Fruit fly (Drosophila melanogaster) whole organism, embryonic: ENCODE results near the gene feo.

Experiments used
- Asciz ChIP-seq: fragments of 200-800 bp; sonication (Bioruptor generic); optimal IDR thresholded peaks from 2 replicates; lab custom pipeline; 2017; ENCODE audit warnings: missing biosample characterization, mild to moderate bottlenecking, missing genetic modification characterization, missing genetic modification reagents
- Bgb ChIP-seq: fragments of 200-800 bp; sonication (Bioruptor generic); IDR thresholded peaks from 2 replicates; pipeline ENCODE4 v1.3.6; 2022; ENCODE audit warnings: missing biosample characterization, missing genetic modification characterization; ENCODE audit not compliant: partially characterized antibody
- CG1233 ChIP-seq: fragments of 200-800 bp; sonication (Bioruptor generic); optimal IDR thresholded peaks from 4 replicates; lab custom pipeline; 2018; ENCODE audit warnings: missing biosample characterization, mild to moderate bottlenecking, missing genetic modification characterization
- CG13894 ChIP-seq: fragments of 200-800 bp; sonication (Bioruptor generic); optimal IDR thresholded peaks from 3 replicates; lab custom pipeline; 2018; ENCODE audit warnings: missing biosample characterization, mild to moderate bottlenecking, missing genetic modification characterization, moderate library complexity
- CG15269 ChIP-seq: fragments of 200-800 bp; sonication (Bioruptor generic); optimal IDR thresholded peaks from 2 replicates; lab custom pipeline; 2018; ENCODE audit warnings: missing biosample characterization, mild to moderate bottlenecking, missing genetic modification characterization, moderate library complexity
- CG15514 ChIP-seq: fragments of 200-800 bp; sonication (Bioruptor generic); optimal IDR thresholded peaks from 3 replicates; lab custom pipeline; 2017; ENCODE audit warnings: missing biosample characterization, missing genetic modification characterization, mild to moderate bottlenecking, moderate library complexity, missing genetic modification reagents
- CG1603 ChIP-seq: fragments of 200-800 bp; sonication (Bioruptor generic); optimal IDR thresholded peaks from 2 replicates; lab custom pipeline; 2019; ENCODE audit warnings: missing biosample characterization, mild to moderate bottlenecking, missing genetic modification characterization, moderate library complexity
- CG1647 ChIP-seq: fragments of 200-800 bp; sonication (Bioruptor generic); optimal IDR thresholded peaks from 3 replicates; lab custom pipeline; 2016; ENCODE audit warnings: missing biosample characterization, missing genetic modification characterization
- CG17385 ChIP-seq: fragments of 200-800 bp; sonication (Bioruptor generic); optimal IDR thresholded peaks from 3 replicates; lab custom pipeline; 2018; ENCODE audit warnings: missing biosample characterization, mild to moderate bottlenecking, missing genetic modification characterization
- CG1832 ChIP-seq: fragments of 200-800 bp; sonication (Bioruptor generic); optimal IDR thresholded peaks from 2 replicates; lab custom pipeline; 2017; ENCODE audit warnings: missing biosample characterization, mild to moderate bottlenecking, missing genetic modification characterization, inconsistent platforms
- CG2199 ChIP-seq: fragments of 200-800 bp; sonication (Bioruptor generic); IDR thresholded peaks from 3 replicates; pipeline ENCODE4 v1.3.6; 2022; ENCODE audit warnings: missing biosample characterization, missing genetic modification characterization
- CG34224 ChIP-seq: fragments of 200-800 bp; sonication (Bioruptor generic); IDR thresholded peaks from 3 replicates; pipeline ENCODE4 v1.3.6; 2022; ENCODE audit warnings: missing biosample characterization, missing genetic modification characterization; ENCODE audit not compliant: partially characterized antibody
- CG42726 ChIP-seq: fragments of 200-800 bp; sonication (Bioruptor generic); IDR thresholded peaks from 2 replicates; pipeline ENCODE4 v1.3.6; 2022; ENCODE audit warnings: missing biosample characterization, missing genetic modification characterization; ENCODE audit not compliant: partially characterized antibody
- CG6272 ChIP-seq: fragments of 200-800 bp; sonication (Bioruptor generic); IDR thresholded peaks from 2 replicates; pipeline ENCODE4 v1.3.6; 2022; ENCODE audit warnings: missing biosample characterization, missing genetic modification characterization
- CG6791 ChIP-seq: fragments of 200-800 bp; sonication (Bioruptor generic); IDR thresholded peaks from 3 replicates; pipeline ENCODE4 v1.3.6; 2022; ENCODE audit warnings: missing biosample characterization, missing genetic modification characterization; ENCODE audit not compliant: partially characterized antibody
- CG8290 ChIP-seq, 3 experiments: fragments of 200-800 bp; sonication (Bioruptor generic); optimal IDR thresholded peaks; 2 replicates each; lab custom pipeline; 2016 to 2019; ENCODE audit warnings: missing biosample characterization in 3 of 3, missing genetic modification characterization in 3 of 3, mild to moderate bottlenecking in 2 of 3, moderate library complexity in 1 of 3
- CG8478 ChIP-seq: fragments of >200 bp; optimal IDR thresholded peaks from 2 replicates; lab custom pipeline; 2018
- CHES-1-like ChIP-seq: fragments of 200-800 bp; sonication (Bioruptor generic); optimal IDR thresholded peaks from 2 replicates; lab custom pipeline; 2016; ENCODE audit warnings: missing biosample characterization, missing genetic modification characterization
- Camta ChIP-seq: fragments of 200-800 bp; sonication (Bioruptor generic); optimal IDR thresholded peaks from 2 replicates; lab custom pipeline; 2016; ENCODE audit warnings: missing biosample characterization, missing genetic modification characterization
- Deaf1 ChIP-seq: fragments of 200-800 bp; optimal IDR thresholded peaks from 3 replicates; lab custom pipeline; 2019; ENCODE audit warnings: missing biosample characterization, mild to moderate bottlenecking, missing genetic modification characterization, moderate library complexity
- Dp ChIP-seq: fragments of 200-800 bp; sonication (Bioruptor generic); optimal IDR thresholded peaks from 2 replicates; lab custom pipeline; 2018; ENCODE audit warnings: missing biosample characterization, mild to moderate bottlenecking, missing genetic modification characterization, moderate library complexity
- Hr3 ChIP-seq: fragments of 200-800 bp; sonication (Bioruptor generic); optimal IDR thresholded peaks from 3 replicates; lab custom pipeline; 2016; ENCODE audit warnings: missing biosample characterization, missing genetic modification characterization
- Med ChIP-seq: fragments of 200-800 bp; sonication (Bioruptor generic); peaks from one replicate; lab custom pipeline; 2016; ENCODE audit warnings: missing biosample characterization, missing genetic modification characterization, mild to moderate bottlenecking, inconsistent platforms, moderate library complexity
- Nf-YC ChIP-seq: fragments of 200-800 bp; optimal IDR thresholded peaks from 3 replicates; lab custom pipeline; 2019; ENCODE audit warnings: missing biosample characterization, mild to moderate bottlenecking, missing genetic modification characterization, moderate library complexity
- Trl ChIP-seq, 3 experiments: fragments of >200 bp in 2 of 3; fragments of 200-800 bp in 1 of 3; sonication (Bioruptor generic) in 1 of 3; optimal IDR thresholded peaks; 2 replicates in 1 of 3; 3 replicates in 2 of 3; lab custom pipeline; 2016 to 2017; ENCODE audit warnings: missing biosample characterization in 1 of 3, missing genetic modification characterization in 1 of 3
- amos ChIP-seq: fragments of 200-800 bp; sonication (Bioruptor generic); IDR thresholded peaks from 2 replicates; pipeline ENCODE4 v1.3.6; 2022; ENCODE audit warnings: missing biosample characterization, missing genetic modification characterization; ENCODE audit not compliant: partially characterized antibody
- ap ChIP-seq: fragments of 200-800 bp; sonication (Bioruptor generic); IDR thresholded peaks from 2 replicates; pipeline ENCODE4 v1.3.6; 2022; ENCODE audit warnings: missing biosample characterization, missing genetic modification characterization
- ara ChIP-seq: fragments of 200-800 bp; sonication (Bioruptor generic); IDR thresholded peaks from 2 replicates; pipeline ENCODE4 v1.3.6; 2022; ENCODE audit warnings: missing biosample characterization, missing genetic modification characterization
- br ChIP-seq: fragments of >200 bp; optimal IDR thresholded peaks from 2 replicates; lab custom pipeline; 2017
- cg ChIP-seq: fragments of 200-800 bp; sonication (Bioruptor generic); optimal IDR thresholded peaks from 3 replicates; lab custom pipeline; 2019; ENCODE audit warnings: missing biosample characterization, mild to moderate bottlenecking, missing genetic modification characterization, moderate library complexity
- chinmo ChIP-seq: fragments of 200-800 bp; sonication (Bioruptor generic); IDR thresholded peaks from 4 replicates; pipeline ENCODE4 v1.3.6; 2022; ENCODE audit warnings: missing biosample characterization, missing genetic modification characterization; ENCODE audit not compliant: partially characterized antibody
- chm ChIP-seq: fragments of 200-800 bp; sonication (Bioruptor generic); IDR thresholded peaks from 2 replicates; pipeline ENCODE4 v1.3.6; 2022; ENCODE audit warnings: missing biosample characterization, missing genetic modification characterization
- chn ChIP-seq: fragments of 200-800 bp; sonication (Bioruptor generic); optimal IDR thresholded peaks from 2 replicates; lab custom pipeline; 2016; ENCODE audit warnings: missing biosample characterization, missing genetic modification characterization
- crol ChIP-seq: fragments of 200-800 bp; sonication (Bioruptor generic); IDR thresholded peaks from 2 replicates; pipeline ENCODE4 v1.3.6; 2022; ENCODE audit warnings: missing biosample characterization, missing genetic modification characterization
- exex ChIP-seq: fragments of 200-800 bp; sonication (Bioruptor generic); optimal IDR thresholded peaks from 4 replicates; lab custom pipeline; 2018; ENCODE audit warnings: missing biosample characterization, mild to moderate bottlenecking, missing genetic modification characterization, moderate library complexity
- grau ChIP-seq: fragments of 200-800 bp; optimal IDR thresholded peaks from 3 replicates; lab custom pipeline; 2019; ENCODE audit warnings: missing biosample characterization, mild to moderate bottlenecking, missing genetic modification characterization, moderate library complexity
- kni ChIP-seq: fragments of 200-800 bp; sonication (Bioruptor generic); optimal IDR thresholded peaks from 3 replicates; lab custom pipeline; 2017; ENCODE audit warnings: mild to moderate bottlenecking, missing biosample characterization, missing genetic modification reagents, missing genetic modification characterization
- nerfin-2 ChIP-seq: fragments of 200-800 bp; sonication (Bioruptor generic); IDR thresholded peaks from 2 replicates; pipeline ENCODE4 v1.3.6; 2022; ENCODE audit warnings: missing biosample characterization, missing genetic modification characterization; ENCODE audit not compliant: partially characterized antibody
- phol ChIP-seq: fragments of 200-800 bp; sonication (Bioruptor generic); optimal IDR thresholded peaks from 3 replicates; lab custom pipeline; 2018; ENCODE audit warnings: missing biosample characterization, mild to moderate bottlenecking, missing genetic modification characterization, moderate library complexity
- pros ChIP-seq: fragments of 200-800 bp; sonication (Bioruptor generic); optimal IDR thresholded peaks from 3 replicates; lab custom pipeline; 2019; ENCODE audit warnings: missing biosample characterization, mild to moderate bottlenecking, missing genetic modification characterization, moderate library complexity
- row ChIP-seq: fragments of 200-800 bp; sonication (Bioruptor generic); IDR thresholded peaks from 3 replicates; pipeline ENCODE4 v1.3.6; 2022; ENCODE audit warnings: missing biosample characterization, missing genetic modification characterization
- slou ChIP-seq: fragments of 200-800 bp; sonication (Bioruptor generic); optimal IDR thresholded peaks from 3 replicates; lab custom pipeline; 2016; ENCODE audit warnings: missing biosample characterization, missing genetic modification characterization
- stwl ChIP-seq: fragments of 200-800 bp; sonication (Bioruptor generic); optimal IDR thresholded peaks from 3 replicates; lab custom pipeline; 2018; ENCODE audit warnings: missing biosample characterization, mild to moderate bottlenecking, missing genetic modification characterization, moderate library complexity
- z ChIP-seq: fragments of 200-800 bp; sonication (Bioruptor generic); IDR thresholded peaks from 3 replicates; pipeline ENCODE4 v1.3.6; 2022; ENCODE audit warnings: missing biosample characterization, missing genetic modification characterization
- zen2 ChIP-seq: fragments of 200-800 bp; sonication (Bioruptor generic); IDR thresholded peaks from 3 replicates; pipeline ENCODE4 v1.3.6; 2022; ENCODE audit warnings: missing biosample characterization, missing genetic modification characterization; ENCODE audit not compliant: partially characterized antibody

feo gene

dm6 chrX:10822096-10822495 lies 32.6 kb downstream of the feo start (continued):
- TF ChIP-seq Dp (GFP tag; lab: Kevin White, UChicago), result no peak
- TF ChIP-seq CG1233 (GFP tag; lab: Kevin White, UChicago), result no peak
- peak; percentile 20 for TF ChIP-seq stwl (tag; lab: Kevin White, UChicago)
- TF ChIP-seq CG34224 (GFP tag; lab: Robert Waterston, UW), result no peak
- no peak for TF ChIP-seq CG6272 (GFP tag; lab: Robert Waterston, UW)
- TF ChIP-seq, all 482 proteins: peak for 14

- peak; percentile 21; the same call in 1 of the 3 replicates for TF ChIP-seq row (GFP tag; lab: Robert Waterston, UW)
- TF ChIP-seq grau (tag; lab: Kevin White, UChicago), result peak; percentile 83
- TF ChIP-seq CG17385 (GFP tag; lab: Kevin White, UChicago), result peak; percentile 40
- TF ChIP-seq Med (GFP tag; lab: Kevin White, UChicago), result peak; percentile 12
- no peak for TF ChIP-seq br (lab: Kevin White, UChicago)
- TF ChIP-seq crol (GFP tag; lab: Robert Waterston, UW), result peak; percentile 76
- TF ChIP-seq, all 482 proteins: peak for 5
Measured at dm6 chrX:10820741-10821140, 33.9 kb downstream of the feo start.

DNA sequence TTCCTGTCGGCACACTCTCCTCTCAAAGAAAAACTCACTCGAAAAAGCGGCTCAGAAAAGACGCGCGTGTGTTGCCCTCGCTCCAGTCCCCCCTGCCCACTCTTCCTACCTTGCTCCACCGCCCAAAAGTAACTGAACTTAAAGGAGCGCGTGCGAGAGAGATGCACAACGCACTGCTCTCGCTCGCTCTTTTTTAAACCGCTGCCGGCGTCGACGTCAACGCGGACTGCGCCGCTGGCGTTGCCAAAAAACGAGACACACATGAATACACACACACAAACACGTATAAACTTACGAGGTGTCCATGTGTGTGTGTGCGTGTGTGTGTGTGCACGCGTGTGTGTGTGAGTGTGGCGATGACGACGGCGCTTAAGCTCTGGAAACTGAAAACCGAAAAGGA lies 37.8 kb downstream of the feo start:
- TF ChIP-seq CG6791 (GFP tag; lab: Robert Waterston, UW) (peak; percentile 65; the same call in 2 of the 3 replicates), ap (GFP tag; lab: Robert Waterston, UW) (no peak), CG15269 (tag; lab: Kevin White, UChicago) (no peak), amos (peak; percentile 45; the same call in 1 of the 2 replicates), nerfin-2 (GFP tag; lab: Robert Waterston, UW) (peak; percentile 10; the same call in 1 of the 2 replicates), phol (no peak), Camta (no peak), CG8478 (lab: Kevin White, UChicago) (peak; percentile 87), ara (GFP tag; lab: Robert Waterston, UW) (no peak), Nf-YC (tag; lab: Kevin White, UChicago) (peak; percentile 25), cg (GFP tag; lab: Kevin White, UChicago) (peak; percentile 94), pros (GFP tag; lab: Kevin White, UChicago) (peak; percentile 56), chn (GFP tag; lab: Kevin White, UChicago) (peak; percentile 29), CG1647 (GFP tag; lab: Kevin White, UChicago) (no peak), Hr3 (GFP tag; lab: Kevin White, UChicago) (no peak), chm (no peak), CG2199 (0 out of 3 replicates have a peak, but pooled peaks have one; percentile 38), CG1603 (no peak), Asciz (no peak), CHES-1-like (no peak), zen2 (no peak), CG13894 (tag; lab: Kevin White, UChicago) (peak; percentile 14), slou (no peak), Deaf1 (peak; percentile 62), CG1832 (GFP tag; lab: Kevin White, UChicago) (peak; percentile 89), CG15514 (GFP tag; lab: Kevin White, UChicago) (no peak), CG42726 (GFP tag; lab: Robert Waterston, UW) (peak; percentile 65), Bgb (peak; percentile 56; the same call in 1 of the 2 replicates), CG8290 (GFP tag; optimal IDR thresholded peaks at IDR 0.05; lab: Kevin White, UChicago) (no peak), CG8290 (tag; optimal IDR thresholded peaks at IDR 0.05; lab: Kevin White, UChicago) (peak in 1 of 2 experiments; percentile 15), crol (GFP tag; lab: Robert Waterston, UW) (peak; percentile 96), Trl (optimal IDR thresholded peaks at IDR 0.05; lab: Kevin White, UChicago) (peak; percentile 27 to 31), Trl (GFP tag; optimal IDR thresholded peaks at IDR 0.05; lab: Kevin White, UChicago) (no peak), exex (no peak), kni (GFP tag; lab: Kevin White, UChicago) (peak; percentile 5), z (GFP tag; lab: Robert Waterston, UW) (peak; percentile 98), chinmo (GFP tag; lab: Robert Waterston, UW) (0 out of 4 replicates have a peak, but pooled peaks have one; percentile 47)
